Worm (Caenorhabditis elegans): ENCODE results near the gene D2007.1.

ce11 chrIII:8191695-8192094 is 36.4 kb downstream of the D2007.1 start, which contains the start of gene C50C3.1:
- TF ChIP-seq elt-3 (tag; optimal IDR thresholded peaks at IDR 0.05) (no peak), ceh-82 (tag; optimal IDR thresholded peaks at IDR 0.05) (no peak), unc-62 (GFP tag; optimal IDR thresholded peaks at IDR 0.05) (no peak), nhr-76 (tag; optimal IDR thresholded peaks at IDR 0.05) (no peak), fkh-4 (tag; optimal IDR thresholded peaks at IDR 0.05; ENCODE audit: borderline replicate concordance) (no peak), egl-27 (tag; optimal IDR thresholded peaks at IDR 0.05) (no peak), isw-1 (GFP tag; IDR thresholded peaks at IDR 0.05) (no peak), aly-2 (tag; optimal IDR thresholded peaks at IDR 0.05) (no peak), hlh-17 (GFP tag; optimal IDR thresholded peaks at IDR 0.05; ENCODE audit: borderline replicate concordance) (no peak)

Measured in whole organism, L1 larva.